Worm (Caenorhabditis elegans) whole organism, L4 larva: ENCODE measurements around the gene F07C3.3.

Experiments used
- fkh-10 ChIP-seq: fragments of 150-350 bp; optimal IDR thresholded peaks from 2 replicates; lab custom pipeline; 2014; ENCODE audit warnings: missing biosample characterization, missing genetic modification reagents, missing genetic modification characterization
- fos-1 ChIP-seq: fragments of 150-350 bp; optimal IDR thresholded peaks from 2 replicates; lab custom pipeline; 2014; ENCODE audit warnings: missing biosample characterization, missing genetic modification characterization
- lsy-2 ChIP-seq, 2 experiments: fragments of 150-350 bp in 1 of 2; sonication (generic microtip) in 1 of 2; optimal IDR thresholded peaks; 2 replicates each; lab custom pipeline; 2014 to 2017; ENCODE audit warnings: missing biosample characterization in 2 of 2, missing genetic modification characterization in 2 of 2
- mdl-1 ChIP-seq, 2 experiments: fragments of 150-350 bp in 1 of 2; sonication (generic microtip) in 1 of 2; optimal IDR thresholded peaks; 2 replicates each; lab custom pipeline; 2014 to 2017; ENCODE audit warnings: missing biosample characterization in 2 of 2, missing genetic modification characterization in 2 of 2

DNA sequence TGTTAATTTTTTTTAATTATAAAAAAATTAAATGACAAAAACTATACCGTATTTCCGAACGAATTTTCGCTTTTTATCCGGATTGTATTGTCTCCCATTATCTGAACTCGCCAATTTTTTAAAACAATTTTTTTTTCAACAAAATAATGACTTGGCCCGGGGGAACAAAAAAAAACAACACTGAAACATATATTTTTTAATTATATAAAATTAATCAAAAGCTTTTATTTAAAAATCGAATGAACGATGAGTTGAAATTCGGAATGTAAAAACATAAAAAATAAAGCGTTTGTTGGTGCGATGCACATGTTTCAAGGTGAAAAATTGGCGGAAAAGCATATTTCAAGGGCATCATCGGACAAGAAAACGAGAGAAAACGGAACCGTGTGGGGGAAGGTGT is 18.6 kb downstream of the F07C3.3 start, which contains the start of gene mdt-27:
- TF ChIP-seq mdl-1 (tag; optimal IDR thresholded peaks at IDR 0.05; lab: Kevin White, UChicago) (no peak), fos-1 (tag; lab: Kevin White, UChicago) (no peak), lsy-2 (tag; optimal IDR thresholded peaks at IDR 0.05; lab: Kevin White, UChicago) (no peak), fkh-10 (GFP tag; lab: Kevin White, UChicago) (no peak)
